Fruit fly (Drosophila melanogaster): Measurements from ENCODE around the gene TAF1B.

Gene TAF1B

dm6 chr3R:10139649-10140598, 4.1 kb downstream of the TAF1B start, which contains the start of gene tws (continued):
- TF ChIP-seq Six4 (GFP tag; optimal IDR thresholded peaks at IDR 0.05) (no peak), CG4360 (GFP tag; IDR thresholded peaks at IDR 0.05) (peak; percentile 71), nerfin-2 (GFP tag; IDR thresholded peaks at IDR 0.05; ENCODE audit: partially characterized antibody) (no peak), grau (tag; optimal IDR thresholded peaks at IDR 0.05) (peak; percentile 59), z (GFP tag; IDR thresholded peaks at IDR 0.05) (no peak), rib (GFP tag; IDR thresholded peaks at IDR 0.05) (peak; percentile 57), Sox100B (GFP tag; optimal IDR thresholded peaks at IDR 0.05) (peak; percentile 55), Opbp (GFP tag; IDR thresholded peaks at IDR 0.05; ENCODE audit: partially characterized antibody) (0 out of 3 replicates have a peak, but pooled peaks have one; percentile 31), schlank (tag; optimal IDR thresholded peaks at IDR 0.05) (peak; percentile 57), Eip74EF (GFP tag; optimal IDR thresholded peaks at IDR 0.05) (peak in 1 of 2 experiments; percentile 36), cas (GFP tag; IDR thresholded peaks at IDR 0.05) (peak; percentile 28; the same call in 1 of the 2 replicates), jigr1 (GFP tag; IDR thresholded peaks at IDR 0.05) (no peak), unpg (GFP tag; optimal IDR thresholded peaks at IDR 0.05) (peak; percentile 69), Atf-2 (GFP tag; optimal IDR thresholded peaks at IDR 0.05) (peak; percentile 43), HLH4C (GFP tag; IDR thresholded peaks at IDR 0.05; ENCODE audit: partially characterized antibody) (no peak), CG18764 (GFP tag; optimal IDR thresholded peaks at IDR 0.05) (no peak), fd64A (GFP tag; optimal IDR thresholded peaks at IDR 0.05) (peak; percentile 54), hth (optimal IDR thresholded peaks at IDR 0.05) (no peak), usp (GFP tag; optimal IDR thresholded peaks at IDR 0.05) (no peak), Hand (GFP tag; optimal IDR thresholded peaks at IDR 0.05) (peak; percentile 46), abd-A (tag; optimal IDR thresholded peaks at IDR 0.05) (peak; percentile 92), CG2120 (GFP tag; optimal IDR thresholded peaks at IDR 0.05) (peak; percentile 50), gcm (GFP tag; optimal IDR thresholded peaks at IDR 0.05) (peak; percentile 18), CG10321 (GFP tag; IDR thresholded peaks at IDR 0.05) (no peak), pan (optimal IDR thresholded peaks at IDR 0.05) (no peak), pan (GFP tag; optimal IDR thresholded peaks at IDR 0.05 in 1 of 2, IDR thresholded peaks at IDR 0.05 in 1 of 2) (peak in 1 of 2 experiments; percentile 76), dati (GFP tag; IDR thresholded peaks at IDR 0.05) (peak; percentile 50; the same call in 1 of the 2 replicates), h (optimal IDR thresholded peaks at IDR 0.05) (no peak), Dip3 (GFP tag; optimal IDR thresholded peaks at IDR 0.05) (peak; percentile 39), CG43689 (GFP tag; IDR thresholded peaks at IDR 0.05) (no peak; the same call in 1 of the 2 replicates), CG6654 (GFP tag; optimal IDR thresholded peaks at IDR 0.05) (no peak), Bteb2 (GFP tag; optimal IDR thresholded peaks at IDR 0.05) (no peak), org-1 (GFP tag; optimal IDR thresholded peaks at IDR 0.05) (peak; percentile 51), CG10565 (GFP tag; optimal IDR thresholded peaks at IDR 0.05) (no peak), Xrp1 (GFP tag; IDR thresholded peaks at IDR 0.05) (0 out of 2 replicates have a peak, but pooled peaks have one; percentile 13), CG17361 (GFP tag; IDR thresholded peaks at IDR 0.05) (peak; percentile 70; the same call in 2 of the 3 replicates), ewg (GFP tag; optimal IDR thresholded peaks at IDR 0.05) (peak; percentile 32), CG7745 (tag; optimal IDR thresholded peaks at IDR 0.05) (no peak), gro (GFP tag; optimal IDR thresholded peaks at IDR 0.05) (peak; percentile 74), CG12104 (GFP tag; optimal IDR thresholded peaks at IDR 0.05) (peak; percentile 12), Nf-YC (tag; optimal IDR thresholded peaks at IDR 0.05) (peak; percentile 58), Hmx (GFP tag; optimal IDR thresholded peaks at IDR 0.05) (no peak), CG1603 (tag; optimal IDR thresholded peaks at IDR 0.05) (peak; percentile 72), D (optimal IDR thresholded peaks at IDR 0.05) (no peak), D (GFP tag; optimal IDR thresholded peaks at IDR 0.05) (peak; percentile 42), Hmr (GFP tag; optimal IDR thresholded peaks at IDR 0.05) (peak; percentile 58), fd96Cb (tag; optimal IDR thresholded peaks at IDR 0.05) (peak; percentile 19), CG17612 (GFP tag; IDR thresholded peaks at IDR 0.05) (no peak), tna (GFP tag; IDR thresholded peaks at IDR 0.05; ENCODE audit: partially characterized antibody) (no peak; the same call in 1 of the 2 replicates)
